Fruit fly (Drosophila melanogaster) whole organism, embryonic: ENCODE data around the gene wus.

Source experiments
- Mes4 ChIP-seq: fragments of 200-800 bp; sonication (Bioruptor generic); optimal IDR thresholded peaks from 2 replicates; lab custom pipeline; 2016; ENCODE audit warnings: missing biosample characterization, missing genetic modification characterization
- dmrt11E ChIP-seq: fragments of 200-800 bp; sonication (Bioruptor generic); optimal IDR thresholded peaks from 3 replicates; lab custom pipeline; 2018; ENCODE audit warnings: missing biosample characterization, mild to moderate bottlenecking, missing genetic modification characterization, moderate library complexity
- tio ChIP-seq: fragments of 200-800 bp; sonication (Bioruptor generic); optimal IDR thresholded peaks from 2 replicates; lab custom pipeline; 2017; ENCODE audit warnings: missing biosample characterization, missing genetic modification characterization, inconsistent platforms
- zfh2 ChIP-seq: fragments of 200-800 bp; sonication (Bioruptor generic); optimal IDR thresholded peaks from 2 replicates; lab custom pipeline; 2016; ENCODE audit warnings: missing biosample characterization, missing genetic modification characterization

DNA sequence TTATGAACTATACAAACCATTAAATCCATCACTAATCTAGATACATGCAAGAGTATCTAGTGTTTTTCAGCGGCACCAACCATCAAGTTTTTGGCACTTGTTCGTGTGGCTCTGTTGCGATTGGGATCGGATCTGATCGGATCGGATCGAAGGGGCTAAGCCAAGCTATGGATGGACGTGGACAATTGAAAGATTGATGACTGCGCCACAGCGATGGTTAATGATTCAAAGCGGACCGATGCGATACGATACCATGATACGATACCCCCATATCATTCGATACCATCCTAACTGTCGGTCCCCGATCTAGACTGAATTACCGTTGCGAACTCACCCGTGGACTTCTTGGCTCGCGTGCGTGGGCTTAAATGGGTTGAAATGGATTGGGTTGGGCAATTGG, 33.0 kb downstream of the wus start:
- TF ChIP-seq dmrt11E (tag; lab: Kevin White, UChicago) = no peak
- no peak for TF ChIP-seq tio (GFP tag; lab: Kevin White, UChicago)
- TF ChIP-seq zfh2 = no peak
- TF ChIP-seq Mes4 = no peak
